Worm (Caenorhabditis elegans) whole organism, young adult: Measurements from ENCODE around the gene nstp-4.

Experiments
- B0035.1 ChIP-seq: sonication (generic microtip); optimal IDR thresholded peaks from 2 replicates; lab custom pipeline; 2016; ENCODE audit warnings: missing genetic modification characterization, mild to moderate bottlenecking, missing compliant biosample characterization, missing genotype, missing genetic modification reagents
- F10E7.11 ChIP-seq: sonication (generic microtip); optimal IDR thresholded peaks from 2 replicates; lab custom pipeline; 2017; ENCODE audit warnings: mild to moderate bottlenecking, missing genetic modification characterization, moderate library complexity, missing compliant biosample characterization
- F57C9.4 ChIP-seq: sonication (generic microtip); optimal IDR thresholded peaks from 2 replicates; lab custom pipeline; 2017; ENCODE audit warnings: mild to moderate bottlenecking, missing genetic modification characterization, missing compliant biosample characterization
- T26A5.8 ChIP-seq: sonication (generic microtip); optimal IDR thresholded peaks from 2 replicates; lab custom pipeline; 2016; ENCODE audit warnings: missing genetic modification characterization, missing compliant biosample characterization
- Y53F4B.3 ChIP-seq: fragments of 200-800 bp; sonication (Bioruptor generic); IDR thresholded peaks from 2 replicates; pipeline ENCODE4 v1.3.6; 2022; ENCODE audit warnings: missing genetic modification reagents, missing genetic modification characterization, missing compliant biosample characterization
- Y56A3A.18 ChIP-seq: fragments of 200-800 bp; sonication (Bioruptor generic); IDR thresholded peaks from 2 replicates; pipeline ENCODE4 v1.3.6; 2022; ENCODE audit warnings: missing genetic modification reagents, missing genetic modification characterization, missing compliant biosample characterization
- Y67H2A.10 ChIP-seq: fragments of 200-800 bp; sonication (Bioruptor generic); conservative IDR thresholded peaks from 2 replicates; pipeline ENCODE4 v1.3.6; 2022; ENCODE audit warnings: missing genetic modification reagents, missing genetic modification characterization, missing compliant biosample characterization
- ZK185.1 ChIP-seq: sonication (generic microtip); optimal IDR thresholded peaks from 2 replicates; lab custom pipeline; 2016; ENCODE audit warnings: mild to moderate bottlenecking, missing genetic modification characterization, missing compliant biosample characterization; ENCODE audit not compliant: poor library complexity, severe bottlenecking
- akir-1 ChIP-seq: fragments of 200-800 bp; sonication (Bioruptor generic); optimal IDR thresholded peaks from 2 replicates; lab custom pipeline; 2018; ENCODE audit warnings: mild to moderate bottlenecking, missing genetic modification characterization, moderate library complexity, missing compliant biosample characterization
- ama-1 ChIP-seq, 3 experiments: fragments of 150-350 bp in 1 of 3; sonication (generic microtip) in 2 of 3; optimal IDR thresholded peaks; 2 replicates each; lab custom pipeline; 2014 to 2018; ENCODE audit warnings: missing biosample characterization in 2 of 3, missing genetic modification characterization in 2 of 3, missing genetic modification reagents in 2 of 3
- aptf-3 ChIP-seq: fragments of 200-800 bp; sonication (Bioruptor generic); IDR thresholded peaks from 2 replicates; pipeline ENCODE4 v1.3.6; 2022; ENCODE audit warnings: missing genetic modification characterization, missing compliant biosample characterization
- cebp-1 ChIP-seq, 2 experiments: fragments of 200-800 bp in 1 of 2; sonication (Bioruptor generic) in 1 of 2; sonication (generic microtip) in 1 of 2; IDR thresholded peaks in 1 of 2; optimal IDR thresholded peaks in 1 of 2; 2 replicates each; pipeline versions ENCODE4 v1.3.6 to Lab custom; 2017 to 2022; ENCODE audit warnings: missing compliant biosample characterization in 2 of 2, missing genetic modification characterization in 2 of 2, mild to moderate bottlenecking in 1 of 2, missing genetic modification reagents in 1 of 2, moderate library complexity in 1 of 2
- ceh-27 ChIP-seq: fragments of 200-800 bp; sonication (Bioruptor generic); optimal IDR thresholded peaks from 2 replicates; lab custom pipeline; 2018; ENCODE audit warnings: mild to moderate bottlenecking, missing genetic modification characterization, moderate library complexity, missing compliant biosample characterization
- ceh-58 ChIP-seq: fragments of 200-800 bp; sonication (Bioruptor generic); IDR thresholded peaks from 2 replicates; pipeline ENCODE4 v1.3.6; 2022; ENCODE audit warnings: missing genetic modification characterization, missing compliant biosample characterization
- dox-1 ChIP-seq: fragments of 200-800 bp; sonication (Bioruptor generic); IDR thresholded peaks from 2 replicates; pipeline ENCODE4 v1.3.6; 2022; ENCODE audit warnings: missing genetic modification reagents, missing genetic modification characterization, missing compliant biosample characterization
- dpl-1 ChIP-seq: fragments of 150-350 bp; optimal IDR thresholded peaks from 2 replicates; lab custom pipeline; 2014; ENCODE audit warnings: missing biosample characterization, missing genetic modification reagents, missing genetic modification characterization
- efl-1 ChIP-seq: fragments of 150-350 bp; optimal IDR thresholded peaks from 2 replicates; lab custom pipeline; 2014; ENCODE audit warnings: missing biosample characterization, missing genetic modification reagents, missing genetic modification characterization
- fkh-3 ChIP-seq: sonication (generic microtip); optimal IDR thresholded peaks from 2 replicates; lab custom pipeline; 2016; ENCODE audit warnings: mild to moderate bottlenecking, missing genetic modification characterization, missing compliant biosample characterization
- gei-17 ChIP-seq: fragments of 200-800 bp; sonication (Bioruptor generic); optimal IDR thresholded peaks from 2 replicates; lab custom pipeline; 2018; ENCODE audit warnings: mild to moderate bottlenecking, missing genetic modification characterization, missing compliant biosample characterization
- lin-54 ChIP-seq: fragments of 200-800 bp; sonication (Bioruptor generic); optimal IDR thresholded peaks from 2 replicates; lab custom pipeline; 2018; ENCODE audit warnings: mild to moderate bottlenecking, missing genetic modification characterization, missing compliant biosample characterization
- lsl-1 ChIP-seq: fragments of 200-800 bp; sonication (Bioruptor generic); optimal IDR thresholded peaks from 2 replicates; lab custom pipeline; 2018; ENCODE audit warnings: mild to moderate bottlenecking, missing genetic modification characterization, moderate library complexity, missing compliant biosample characterization
- madf-10 ChIP-seq: sonication (generic microtip); optimal IDR thresholded peaks from 2 replicates; lab custom pipeline; 2016; ENCODE audit warnings: mild to moderate bottlenecking, missing genetic modification characterization, missing compliant biosample characterization
- madf-8 ChIP-seq: fragments of 200-800 bp; sonication (Bioruptor generic); conservative IDR thresholded peaks from 2 replicates; pipeline ENCODE4 v1.3.6; 2022; ENCODE audit warnings: missing genetic modification reagents, missing genetic modification characterization, missing compliant biosample characterization
- mcd-1 ChIP-seq: fragments of 200-800 bp; sonication (Bioruptor generic); IDR thresholded peaks from 2 replicates; pipeline ENCODE4 v1.3.6; 2022; ENCODE audit warnings: missing genetic modification reagents, missing genetic modification characterization, missing compliant biosample characterization
- mes-4 ChIP-seq: sonication (generic microtip); optimal IDR thresholded peaks from 2 replicates; lab custom pipeline; 2016; ENCODE audit warnings: missing genotype, missing genetic modification characterization, missing compliant biosample characterization
- nhr-27 ChIP-seq: fragments of 200-800 bp; sonication (Bioruptor generic); optimal IDR thresholded peaks from 2 replicates; lab custom pipeline; 2018; ENCODE audit warnings: mild to moderate bottlenecking, missing genetic modification characterization, moderate library complexity, missing compliant biosample characterization
- rcor-1 ChIP-seq: fragments of 200-800 bp; sonication (Bioruptor generic); IDR thresholded peaks from 2 replicates; pipeline ENCODE4 v1.3.6; 2022; ENCODE audit warnings: missing genetic modification reagents, missing genetic modification characterization, missing compliant biosample characterization
- repo-1 ChIP-seq: sonication (generic microtip); optimal IDR thresholded peaks from 2 replicates; lab custom pipeline; 2017; ENCODE audit warnings: mild to moderate bottlenecking, missing genetic modification characterization, missing compliant biosample characterization
- snpc-4 ChIP-seq, 5 experiments: fragments of 150-350 bp in 1 of 5; sonication (generic microtip) in 4 of 5; optimal IDR thresholded peaks; 2 replicates each; lab custom pipeline; 2014 to 2018; ENCODE audit warnings: missing genetic modification characterization in 5 of 5, missing biosample characterization in 3 of 5, antibody characterized with exemption in 2 of 5, mild to moderate bottlenecking in 2 of 5, missing compliant biosample characterization in 2 of 5, missing genotype in 2 of 5, moderate library complexity in 2 of 5, missing genetic modification reagents in 1 of 5
- somi-1 ChIP-seq: fragments of 200-800 bp; sonication (Bioruptor generic); optimal IDR thresholded peaks from 2 replicates; lab custom pipeline; 2018; ENCODE audit warnings: mild to moderate bottlenecking, missing genetic modification characterization, missing compliant biosample characterization
- unc-130 ChIP-seq: sonication (generic microtip); optimal IDR thresholded peaks from 2 replicates; lab custom pipeline; 2016; ENCODE audit warnings: missing genetic modification reagents, missing genetic modification characterization, missing compliant biosample characterization
- unc-62 ChIP-seq: fragments of 150-350 bp; optimal IDR thresholded peaks from 2 replicates; lab custom pipeline; 2014; ENCODE audit warnings: missing biosample characterization, missing genetic modification reagents, missing genetic modification characterization
- xnd-1 ChIP-seq: sonication (generic microtip); optimal IDR thresholded peaks from 2 replicates; lab custom pipeline; 2016; ENCODE audit warnings: missing genotype, missing genetic modification reagents, missing genetic modification characterization, missing compliant biosample characterization
- ztf-25 ChIP-seq: fragments of 200-800 bp; sonication (Bioruptor generic); IDR thresholded peaks from 2 replicates; pipeline ENCODE4 v1.3.6; 2022; ENCODE audit warnings: missing genetic modification reagents, missing genetic modification characterization, missing compliant biosample characterization
- ztf-28 ChIP-seq: fragments of 200-800 bp; sonication (Bioruptor generic); IDR thresholded peaks from 2 replicates; pipeline ENCODE4 v1.3.6; 2022; ENCODE audit warnings: missing genetic modification reagents, missing genetic modification characterization, missing compliant biosample characterization
- ztf-3 ChIP-seq: fragments of 200-800 bp; sonication (Bioruptor generic); optimal IDR thresholded peaks from 2 replicates; lab custom pipeline; 2018; ENCODE audit warnings: mild to moderate bottlenecking, missing genetic modification characterization, missing compliant biosample characterization

nstp-4 gene

DNA sequence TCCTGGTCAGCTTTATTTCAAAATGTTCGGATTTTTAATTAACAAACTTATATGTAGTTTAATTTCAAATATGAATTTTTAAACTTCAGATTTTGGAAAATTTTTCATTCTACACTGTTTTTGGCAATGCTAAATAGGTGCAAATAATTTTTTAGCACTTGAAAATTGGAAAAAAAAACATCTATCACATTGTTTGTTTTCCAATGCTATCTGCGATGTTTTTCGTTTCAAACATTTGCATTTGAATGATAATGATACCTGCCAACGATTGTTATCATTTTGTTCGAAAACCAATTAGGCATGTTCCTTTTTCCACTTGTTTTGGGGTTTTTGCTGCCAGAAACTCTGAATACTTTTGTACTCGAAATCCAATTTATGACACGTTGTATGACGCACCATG lies 13.7 kb upstream of the nstp-4 start, which contains the start of gene C03H5.4:
Gene C03H5.4 (plus strand): TSS at position 301 of the 400 bp plus-strand sequence.
- TF ChIP-seq unc-62 = no peak
- no peak for TF ChIP-seq Y67H2A.10 (GFP tag; lab: Robert Waterston, UW)
- TF ChIP-seq nhr-27 (tag; lab: Kevin White, UChicago) = no peak
- no peak for TF ChIP-seq ztf-3
- TF ChIP-seq ztf-28 (GFP tag; lab: Robert Waterston, UW) = no peak
- no peak for TF ChIP-seq ceh-27 (GFP tag; lab: Kevin White, UChicago)
- TF ChIP-seq madf-8 = no peak
- no peak for TF ChIP-seq mcd-1 (GFP tag; lab: Robert Waterston, UW)
- TF ChIP-seq B0035.1 (tag; lab: Kevin White, UChicago) = no peak
- TF ChIP-seq akir-1 (GFP tag; lab: Kevin White, UChicago) = no peak
- TF ChIP-seq aptf-3 (GFP tag; lab: Robert Waterston, UW) = no peak
- TF ChIP-seq ztf-25 (GFP tag; lab: Robert Waterston, UW) = no peak
- no peak for TF ChIP-seq repo-1 (tag; lab: Kevin White, UChicago)
- TF ChIP-seq Y53F4B.3 (GFP tag; lab: Robert Waterston, UW) = no peak
- TF ChIP-seq ceh-58 = no peak
- no peak for TF ChIP-seq lsl-1
- TF ChIP-seq T26A5.8 (tag; lab: Kevin White, UChicago) = no peak
- TF ChIP-seq lin-54 (GFP tag; lab: Kevin White, UChicago) = no peak

ce11 chrII:378351-378750 lies 10.3 kb upstream of the nstp-4 start, which contains the start of gene C03H5.9:
C03H5.9 (plus strand) TSS chrII:378651.
- no peak for TF ChIP-seq unc-130 (GFP tag; lab: Kevin White, UChicago)
- TF ChIP-seq T26A5.8 (tag; lab: Kevin White, UChicago) = no peak
- TF ChIP-seq efl-1 (GFP tag; lab: Kevin White, UChicago) = no peak
- TF ChIP-seq xnd-1 (tag; lab: Kevin White, UChicago) = no peak
- no peak for TF ChIP-seq fkh-3 (tag; lab: Kevin White, UChicago)
- TF ChIP-seq ama-1 (optimal IDR thresholded peaks at IDR 0.05; lab: Kevin White, UChicago) = no peak
- no peak for TF ChIP-seq ama-1 (GFP tag; optimal IDR thresholded peaks at IDR 0.05; lab: Kevin White, UChicago)
- no peak for TF ChIP-seq cebp-1 (GFP tag; IDR thresholded peaks at IDR 0.05; lab: Robert Waterston, UW)
- TF ChIP-seq cebp-1 (tag; optimal IDR thresholded peaks at IDR 0.05; lab: Kevin White, UChicago) = no peak
- TF ChIP-seq Y53F4B.3 (GFP tag; lab: Robert Waterston, UW) = no peak
- no peak for TF ChIP-seq F57C9.4
- TF ChIP-seq ztf-28 (GFP tag; lab: Robert Waterston, UW) = no peak
- no peak for TF ChIP-seq dpl-1 (GFP tag; lab: Kevin White, UChicago)

DNA sequence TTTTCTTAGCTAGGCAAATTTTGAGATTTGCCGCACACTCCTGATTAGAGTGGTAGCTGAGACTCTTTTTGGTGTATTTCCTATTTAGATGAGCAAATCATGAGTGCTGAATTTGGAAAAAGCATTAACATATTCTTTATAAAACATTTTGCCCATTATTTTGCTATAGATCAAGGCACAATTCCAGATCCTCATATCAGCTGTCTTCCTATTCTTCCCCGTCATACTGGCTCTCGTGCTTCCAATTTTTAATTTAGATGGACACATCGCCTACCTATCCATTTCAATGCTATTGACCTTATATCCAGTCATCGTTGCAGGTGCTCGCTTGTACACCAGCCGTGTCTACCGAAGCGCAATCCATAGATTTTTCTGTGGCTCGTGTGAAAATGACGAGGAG lies 8.7 kb upstream of the nstp-4 start, which contains the start of gene C03H5.7:
Gene C03H5.7 (plus strand): TSS at position 301 of the 400 bp plus-strand sequence.
- TF ChIP-seq snpc-4 (GFP tag; optimal IDR thresholded peaks at IDR 0.05; lab: Kevin White, UChicago) (no peak), snpc-4 (tag; optimal IDR thresholded peaks at IDR 0.05; lab: Kevin White, UChicago) (no peak), mes-4 (tag; lab: Kevin White, UChicago) (no peak), Y56A3A.18 (GFP tag; lab: Robert Waterston, UW) (no peak), gei-17 (GFP tag; lab: Kevin White, UChicago) (no peak), ztf-28 (GFP tag; lab: Robert Waterston, UW) (no peak), F10E7.11 (tag; lab: Kevin White, UChicago) (no peak), dox-1 (GFP tag; lab: Robert Waterston, UW) (no peak), somi-1 (GFP tag; lab: Kevin White, UChicago) (no peak), ama-1 (optimal IDR thresholded peaks at IDR 0.05; lab: Kevin White, UChicago) (no peak), ama-1 (GFP tag; optimal IDR thresholded peaks at IDR 0.05; lab: Kevin White, UChicago) (no peak), madf-10 (tag; lab: Kevin White, UChicago) (no peak), xnd-1 (tag; lab: Kevin White, UChicago) (no peak), ZK185.1 (tag; lab: Kevin White, UChicago) (no peak), rcor-1 (GFP tag; lab: Robert Waterston, UW) (no peak)
